Fruit fly (Drosophila melanogaster) whole organism, pupa: Measurements from ENCODE around the gene CG6974.
A peak's percentile ranks its signal among the peaks of the same experiment; 100 is the strongest.

Experiments
- CG10348 ChIP-seq: fragments of 200-800 bp; sonication (Bioruptor generic); IDR thresholded peaks from 2 replicates; pipeline ENCODE4 v1.3.6; 2022; ENCODE audit warnings: missing biosample characterization, missing genetic modification characterization
- CG12605 ChIP-seq: fragments of 200-800 bp; sonication (Bioruptor generic); IDR thresholded peaks from 2 replicates; pipeline ENCODE4 v1.3.6; 2022; ENCODE audit warnings: missing biosample characterization, missing genetic modification characterization
- CG13204 ChIP-seq: fragments of 200-800 bp; sonication (Bioruptor generic); optimal IDR thresholded peaks from 2 replicates; lab custom pipeline; 2018; ENCODE audit warnings: missing biosample characterization, mild to moderate bottlenecking, missing genetic modification characterization, moderate library complexity
- CG14655 ChIP-seq: fragments of 200-800 bp; sonication (Bioruptor generic); optimal IDR thresholded peaks from 3 replicates; lab custom pipeline; 2017; ENCODE audit warnings: mild to moderate bottlenecking, missing biosample characterization, missing genetic modification reagents, missing genetic modification characterization
- CG15710 ChIP-seq: fragments of 200-800 bp; sonication (Bioruptor generic); optimal IDR thresholded peaks from 2 replicates; lab custom pipeline; 2018; ENCODE audit warnings: missing biosample characterization, mild to moderate bottlenecking, missing genetic modification characterization, moderate library complexity
- CG17806 ChIP-seq: fragments of 200-800 bp; sonication (Bioruptor generic); optimal IDR thresholded peaks from 2 replicates; lab custom pipeline; 2018; ENCODE audit warnings: missing biosample characterization, mild to moderate bottlenecking, missing genetic modification characterization, moderate library complexity
- CG32121 ChIP-seq: fragments of 200-800 bp; sonication (Bioruptor generic); IDR thresholded peaks from 2 replicates; pipeline ENCODE4 v1.3.6; 2022; ENCODE audit warnings: missing biosample characterization, missing genetic modification characterization
- CG34367 ChIP-seq: fragments of 200-800 bp; sonication (Bioruptor generic); optimal IDR thresholded peaks from 2 replicates; lab custom pipeline; 2018; ENCODE audit warnings: missing biosample characterization, mild to moderate bottlenecking, missing genetic modification characterization
- CG4496 ChIP-seq: fragments of 200-800 bp; sonication (Bioruptor generic); IDR thresholded peaks from 3 replicates; pipeline ENCODE4 v1.3.6; 2022; ENCODE audit warnings: missing biosample characterization, missing genetic modification characterization
- CG8159 ChIP-seq: fragments of 200-800 bp; sonication (Bioruptor generic); optimal IDR thresholded peaks from 3 replicates; lab custom pipeline; 2018; ENCODE audit warnings: missing biosample characterization, mild to moderate bottlenecking, missing genetic modification characterization, moderate library complexity
- CG8301 ChIP-seq: fragments of 200-800 bp; sonication (Bioruptor generic); optimal IDR thresholded peaks from 2 replicates; lab custom pipeline; 2018; ENCODE audit warnings: missing biosample characterization, mild to moderate bottlenecking, missing genetic modification characterization
- CG9948 ChIP-seq: fragments of 200-800 bp; sonication (Bioruptor generic); optimal IDR thresholded peaks from 2 replicates; lab custom pipeline; 2018; ENCODE audit warnings: missing biosample characterization, mild to moderate bottlenecking, missing genetic modification characterization, moderate library complexity
- D1 ChIP-seq: fragments of 200-800 bp; sonication (Bioruptor generic); optimal IDR thresholded peaks from 2 replicates; lab custom pipeline; 2018; ENCODE audit warnings: missing biosample characterization, mild to moderate bottlenecking, missing genetic modification characterization, moderate library complexity
- EcR ChIP-seq: fragments of 200-800 bp; sonication (Bioruptor generic); optimal IDR thresholded peaks from 3 replicates; lab custom pipeline; 2019; ENCODE audit warnings: missing biosample characterization, missing genetic modification characterization, mild to moderate bottlenecking, moderate library complexity, missing genetic modification reagents
- Ets98B ChIP-seq: fragments of 200-800 bp; sonication (Bioruptor generic); IDR thresholded peaks from 2 replicates; pipeline ENCODE4 v1.3.6; 2022; ENCODE audit warnings: missing biosample characterization, missing genetic modification characterization
- Pif1A ChIP-seq: fragments of 200-800 bp; sonication (Bioruptor generic); optimal IDR thresholded peaks from 3 replicates; lab custom pipeline; 2016; ENCODE audit warnings: missing biosample characterization, missing genetic modification characterization
- Pif1B ChIP-seq: fragments of 200-800 bp; sonication (Bioruptor generic); optimal IDR thresholded peaks from 3 replicates; lab custom pipeline; 2016; ENCODE audit warnings: missing biosample characterization, missing genetic modification characterization
- Snoo ChIP-seq: fragments of 200-800 bp; sonication (Bioruptor generic); optimal IDR thresholded peaks from 3 replicates; lab custom pipeline; 2017; ENCODE audit warnings: missing biosample characterization, mild to moderate bottlenecking, missing genetic modification characterization, inconsistent platforms
- fd96Ca ChIP-seq: fragments of 200-800 bp; sonication (Bioruptor generic); IDR thresholded peaks from 3 replicates; pipeline ENCODE4 v1.3.6; 2022; ENCODE audit warnings: missing biosample characterization, missing genetic modification characterization
- gl ChIP-seq: fragments of 200-800 bp; sonication (Bioruptor generic); optimal IDR thresholded peaks from 2 replicates; lab custom pipeline; 2018; ENCODE audit warnings: missing biosample characterization, mild to moderate bottlenecking, missing genetic modification characterization
- rn ChIP-seq: fragments of 200-800 bp; sonication (Bioruptor generic); IDR thresholded peaks from 2 replicates; pipeline ENCODE4 v1.3.6; 2022; ENCODE audit warnings: missing biosample characterization, missing genetic modification characterization

CG6974 gene

DNA sequence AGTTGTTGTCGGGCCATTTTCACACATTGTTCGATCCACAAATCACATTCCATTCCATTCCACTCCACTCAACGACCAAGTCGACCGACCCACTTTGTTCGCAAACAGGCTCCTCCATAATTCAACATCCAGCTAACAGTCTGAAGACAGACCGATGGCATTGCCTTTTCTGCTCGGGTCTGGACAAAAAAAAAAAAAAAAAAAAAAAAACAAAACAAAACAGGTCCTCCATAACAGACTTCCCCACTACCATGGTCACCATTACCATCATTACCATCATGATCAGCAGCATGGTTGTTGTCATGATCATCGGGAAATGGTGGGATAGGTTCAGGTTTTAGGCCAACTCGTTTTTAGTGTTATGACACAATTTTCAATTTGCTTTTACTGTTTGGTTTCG lies 33.1 kb upstream of the CG6974 start:
- TF ChIP-seq Ets98B (GFP tag; lab: Robert Waterston, UW) (peak; percentile 22; the same call in 1 of the 2 replicates), CG32121 (0 out of 2 replicates have a peak, but pooled peaks have one; percentile 14), CG14655 (no peak), D1 (no peak), fd96Ca (GFP tag; lab: Robert Waterston, UW) (peak; percentile 59; the same call in 1 of the 3 replicates), rn (GFP tag; lab: Robert Waterston, UW) (no peak), CG17806 (tag; lab: Kevin White, UChicago) (no peak), CG10348 (GFP tag; lab: Robert Waterston, UW) (no peak), CG8159 (peak; percentile 27), CG4496 (GFP tag; lab: Robert Waterston, UW) (peak; percentile 62; the same call in 2 of the 3 replicates), EcR (GFP tag; lab: Kevin White, UChicago) (peak; percentile 75), Pif1A (GFP tag; lab: Kevin White, UChicago) (peak; percentile 69), CG12605 (peak; percentile 70; the same call in 1 of the 2 replicates), CG9948 (tag; lab: Kevin White, UChicago) (peak; percentile 20), CG8301 (tag; lab: Kevin White, UChicago) (no peak), Pif1B (GFP tag; lab: Kevin White, UChicago) (peak; percentile 76), Snoo (tag; lab: Kevin White, UChicago) (peak; percentile 37), CG15710 (tag; lab: Kevin White, UChicago) (peak; percentile 30), CG13204 (GFP tag; lab: Kevin White, UChicago) (peak; percentile 31), gl (tag; lab: Kevin White, UChicago) (no peak), CG34367 (tag; lab: Kevin White, UChicago) (peak; percentile 40)

DNA sequence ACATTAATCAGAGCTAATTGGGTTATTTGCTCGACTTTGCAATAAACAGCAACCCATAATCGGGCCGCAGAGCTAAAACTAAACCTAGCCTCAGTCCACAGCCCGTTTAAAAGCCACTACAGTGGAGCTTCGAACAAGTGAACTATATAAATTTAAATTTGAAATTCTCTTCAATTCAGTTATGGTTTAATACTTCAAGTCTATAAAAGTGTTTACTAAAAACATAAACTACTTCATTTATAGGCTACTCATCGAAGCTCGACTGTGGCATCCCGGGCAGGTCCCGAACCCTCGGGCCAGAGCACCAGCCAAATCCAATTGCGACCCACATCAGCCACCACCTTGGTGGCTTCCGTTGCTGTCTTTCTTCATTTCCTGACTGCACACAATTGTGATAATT lies 31.1 kb upstream of the CG6974 start:
- TF ChIP-seq fd96Ca (GFP tag; lab: Robert Waterston, UW): 0 out of 3 replicates have a peak, but pooled peaks have one; percentile 36
- TF ChIP-seq Snoo (tag; lab: Kevin White, UChicago): no peak
- TF ChIP-seq CG8159: peak; percentile 27
- peak; percentile 38 for TF ChIP-seq CG14655
- peak; percentile 58; the same call in 2 of the 3 replicates for TF ChIP-seq CG4496 (GFP tag; lab: Robert Waterston, UW)
- TF ChIP-seq rn (GFP tag; lab: Robert Waterston, UW): 0 out of 2 replicates have a peak, but pooled peaks have one; percentile 16
- TF ChIP-seq CG8301 (tag; lab: Kevin White, UChicago): peak; percentile 48
- 0 out of 2 replicates have a peak, but pooled peaks have one; percentile 27 for TF ChIP-seq CG32121
- TF ChIP-seq D1: no peak
- TF ChIP-seq Ets98B (GFP tag; lab: Robert Waterston, UW): peak; percentile 56
- no peak for TF ChIP-seq CG17806 (tag; lab: Kevin White, UChicago)
- no peak for TF ChIP-seq CG13204 (GFP tag; lab: Kevin White, UChicago)
- peak; percentile 13 for TF ChIP-seq CG15710 (tag; lab: Kevin White, UChicago)
- no peak for TF ChIP-seq Pif1B (GFP tag; lab: Kevin White, UChicago)
- TF ChIP-seq Pif1A (GFP tag; lab: Kevin White, UChicago): peak; percentile 17

DNA sequence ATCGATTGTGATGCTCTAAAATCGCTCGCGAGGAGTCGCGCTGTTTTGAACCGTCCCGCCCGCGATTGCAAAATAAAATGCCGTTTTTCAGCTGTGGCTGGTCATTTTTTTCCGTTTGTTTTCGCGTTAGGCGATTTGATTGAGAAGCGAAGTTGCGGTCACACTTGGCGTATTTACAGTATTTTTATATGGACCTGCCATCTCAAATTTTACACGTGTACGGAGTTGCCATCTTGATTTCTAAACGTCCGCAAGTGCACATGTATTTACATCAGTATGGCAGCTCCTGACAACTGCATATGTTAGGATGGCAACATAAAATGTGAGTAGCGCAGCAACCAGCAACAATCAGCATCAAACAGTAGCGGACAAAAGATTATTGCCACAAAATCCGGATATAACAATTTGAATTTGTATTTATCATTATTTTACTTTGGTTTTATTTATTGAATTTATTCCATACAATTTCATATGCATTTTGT lies 16.5 kb upstream of the CG6974 start, which contains the start of gene CG6966:
Gene CG6966, minus strand, starts transcription at position 82 of the 482 bp plus-strand sequence.
- TF ChIP-seq CG17806 (tag; lab: Kevin White, UChicago) (peak; percentile 36), D1 (peak; percentile 77), CG10348 (GFP tag; lab: Robert Waterston, UW) (no peak), CG32121 (no peak), Snoo (tag; lab: Kevin White, UChicago) (peak; percentile 83), CG14655 (no peak), CG15710 (tag; lab: Kevin White, UChicago) (peak; percentile 74), CG8301 (tag; lab: Kevin White, UChicago) (no peak), CG8159 (peak; percentile 53), CG34367 (tag; lab: Kevin White, UChicago) (peak; percentile 87), Pif1A (GFP tag; lab: Kevin White, UChicago) (no peak), Pif1B (GFP tag; lab: Kevin White, UChicago) (no peak), CG9948 (tag; lab: Kevin White, UChicago) (peak; percentile 30), EcR (GFP tag; lab: Kevin White, UChicago) (peak; percentile 29), CG12605 (no peak), gl (tag; lab: Kevin White, UChicago) (peak; percentile 25), rn (GFP tag; lab: Robert Waterston, UW) (no peak), CG13204 (GFP tag; lab: Kevin White, UChicago) (peak; percentile 21)

DNA sequence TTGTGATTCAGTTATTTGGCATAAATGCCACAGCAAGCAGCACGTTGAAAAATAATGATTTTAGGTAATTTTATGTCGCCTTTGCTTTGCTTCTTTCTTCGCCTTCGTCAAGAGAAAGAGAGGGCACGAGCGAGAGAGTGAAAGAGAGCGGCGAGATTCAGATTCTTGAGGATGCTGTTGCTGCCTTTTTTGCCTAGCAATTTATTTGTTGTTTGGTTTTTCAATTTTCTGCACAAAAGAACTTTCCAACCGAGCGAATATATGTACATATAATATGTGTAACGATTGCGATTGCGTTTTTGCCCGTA lies 15.8 kb upstream of the CG6974 start:
- TF ChIP-seq CG12605 (no peak), Ets98B (GFP tag; lab: Robert Waterston, UW) (no peak), Pif1A (GFP tag; lab: Kevin White, UChicago) (no peak), Pif1B (GFP tag; lab: Kevin White, UChicago) (no peak), CG4496 (GFP tag; lab: Robert Waterston, UW) (no peak), Snoo (tag; lab: Kevin White, UChicago) (no peak), CG9948 (tag; lab: Kevin White, UChicago) (no peak), gl (tag; lab: Kevin White, UChicago) (no peak), D1 (no peak), CG8159 (no peak), EcR (GFP tag; lab: Kevin White, UChicago) (no peak), CG32121 (no peak), CG34367 (tag; lab: Kevin White, UChicago) (no peak), fd96Ca (GFP tag; lab: Robert Waterston, UW) (no peak), CG10348 (GFP tag; lab: Robert Waterston, UW) (no peak)

DNA sequence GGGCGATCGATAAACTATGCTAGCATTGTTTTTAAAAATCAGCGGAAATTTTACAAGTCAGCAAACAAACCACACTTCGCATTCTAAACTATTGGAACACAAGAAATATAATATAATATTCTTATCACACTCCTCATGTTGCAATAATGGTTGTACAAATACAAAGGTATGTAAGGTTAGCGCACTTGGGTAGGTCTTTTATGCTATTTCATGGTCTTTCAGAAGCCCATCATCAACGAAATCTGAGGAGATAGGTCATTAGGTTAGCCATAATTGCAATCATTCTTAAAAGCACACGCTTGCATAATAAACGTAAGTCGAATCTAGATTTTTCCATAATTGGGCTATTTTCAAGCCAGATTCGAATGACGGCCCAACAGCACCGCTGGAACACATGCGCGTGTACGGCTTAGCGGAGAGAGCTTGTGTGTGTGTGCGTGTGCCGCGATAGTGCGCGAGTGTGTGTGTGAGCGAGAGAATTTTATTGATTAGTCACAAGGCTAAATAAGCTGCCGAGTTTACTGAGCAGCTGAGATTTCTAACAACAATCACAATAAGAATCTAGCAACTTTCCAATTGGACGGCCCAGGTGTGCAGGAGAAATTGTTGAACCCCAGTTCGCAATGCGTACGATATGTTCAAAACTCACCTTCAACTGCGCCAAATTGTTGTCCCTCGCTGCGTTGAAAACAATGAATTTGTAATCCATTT lies 15.3 kb upstream of the CG6974 start:
- TF ChIP-seq CG10348 (GFP tag; lab: Robert Waterston, UW): no peak
- peak; percentile 15 for TF ChIP-seq Snoo (tag; lab: Kevin White, UChicago)
- TF ChIP-seq CG8159: peak; percentile 3
- TF ChIP-seq CG14655: peak; percentile 30
